Fruit fly (Drosophila melanogaster) whole organism, pupa: ENCODE measurements around the gene Fit2.

Source experiments
- CG14655 ChIP-seq: fragments of 200-800 bp; sonication (Bioruptor generic); optimal IDR thresholded peaks from 3 replicates; lab custom pipeline; 2017; ENCODE audit warnings: mild to moderate bottlenecking, missing biosample characterization, missing genetic modification reagents, missing genetic modification characterization
- CG15710 ChIP-seq: fragments of 200-800 bp; sonication (Bioruptor generic); optimal IDR thresholded peaks from 2 replicates; lab custom pipeline; 2018; ENCODE audit warnings: missing biosample characterization, mild to moderate bottlenecking, missing genetic modification characterization, moderate library complexity
- CG32121 ChIP-seq: fragments of 200-800 bp; sonication (Bioruptor generic); IDR thresholded peaks from 2 replicates; pipeline ENCODE4 v1.3.6; 2022; ENCODE audit warnings: missing biosample characterization, missing genetic modification characterization
- CG4496 ChIP-seq: fragments of 200-800 bp; sonication (Bioruptor generic); IDR thresholded peaks from 3 replicates; pipeline ENCODE4 v1.3.6; 2022; ENCODE audit warnings: missing biosample characterization, missing genetic modification characterization
- D1 ChIP-seq: fragments of 200-800 bp; sonication (Bioruptor generic); optimal IDR thresholded peaks from 2 replicates; lab custom pipeline; 2018; ENCODE audit warnings: missing biosample characterization, mild to moderate bottlenecking, missing genetic modification characterization, moderate library complexity
- gl ChIP-seq: fragments of 200-800 bp; sonication (Bioruptor generic); optimal IDR thresholded peaks from 2 replicates; lab custom pipeline; 2018; ENCODE audit warnings: missing biosample characterization, mild to moderate bottlenecking, missing genetic modification characterization
- rn ChIP-seq: fragments of 200-800 bp; sonication (Bioruptor generic); IDR thresholded peaks from 2 replicates; pipeline ENCODE4 v1.3.6; 2022; ENCODE audit warnings: missing biosample characterization, missing genetic modification characterization

dm6 chr3L:17047811-17048239, 23.7 kb downstream of the Fit2 start:
- 0 out of 3 replicates have a peak, but pooled peaks have one; percentile 51 for TF ChIP-seq CG4496
- TF ChIP-seq CG15710 (tag; lab: Kevin White, UChicago) = no peak
- peak; percentile 30 for TF ChIP-seq CG14655
- TF ChIP-seq gl (tag; lab: Kevin White, UChicago) = no peak
- no peak for TF ChIP-seq D1 (tag; lab: Kevin White, UChicago)
- TF ChIP-seq CG32121 (GFP tag; lab: Robert Waterston, UW) = no peak
- no peak for TF ChIP-seq rn (GFP tag; lab: Robert Waterston, UW)
